Fruit fly (Drosophila melanogaster): ENCODE results near the gene chinmo.

chinmo gene

dm6 chr2L:1737057-1737581 lies 86.1 kb downstream of the chinmo start (continued):
- TF ChIP-seq Ets65A (GFP tag) (peak; percentile 99), gfzf (GFP tag; optimal IDR thresholded peaks at IDR 0.05) (no peak), Chrac-16 (GFP tag; optimal IDR thresholded peaks at IDR 0.05) (peak; percentile 89), luna (GFP tag; optimal IDR thresholded peaks at IDR 0.05) (peak; percentile 47), fd64A (GFP tag; optimal IDR thresholded peaks at IDR 0.05) (peak; percentile 28), Dref (GFP tag; IDR thresholded peaks at IDR 0.05) (no peak), CHES-1-like (GFP tag; optimal IDR thresholded peaks at IDR 0.05) (peak; percentile 87), oc (tag; optimal IDR thresholded peaks at IDR 0.05) (peak; percentile 90), CG7786 (GFP tag; optimal IDR thresholded peaks at IDR 0.05) (peak; percentile 93), Oli (tag; optimal IDR thresholded peaks at IDR 0.05) (peak; percentile 93), slou (GFP tag; optimal IDR thresholded peaks at IDR 0.05) (peak; percentile 74), Camta (GFP tag; optimal IDR thresholded peaks at IDR 0.05) (peak; percentile 93), Hey (tag; optimal IDR thresholded peaks at IDR 0.05) (no peak), CG13123 (GFP tag; optimal IDR thresholded peaks at IDR 0.05) (peak; percentile 71), CG7556 (GFP tag; optimal IDR thresholded peaks at IDR 0.05) (peak; percentile 89), CG12104 (GFP tag; optimal IDR thresholded peaks at IDR 0.05) (peak; percentile 61), CG32772 (GFP tag; IDR thresholded peaks at IDR 0.05) (peak; percentile 88), CG7963 (GFP tag; IDR thresholded peaks at IDR 0.05; ENCODE audit: partially characterized antibody) (peak; percentile 9; the same call in 1 of the 3 replicates), Myb (GFP tag; optimal IDR thresholded peaks at IDR 0.05) (peak; percentile 75), Sry-δ (GFP tag; optimal IDR thresholded peaks at IDR 0.05) (peak; percentile 44), insv (GFP tag; optimal IDR thresholded peaks at IDR 0.05) (no peak), HmgZ (tag; optimal IDR thresholded peaks at IDR 0.05) (peak; percentile 70), Fer1 (GFP tag; optimal IDR thresholded peaks at IDR 0.05) (peak; percentile 81), sug (tag; optimal IDR thresholded peaks at IDR 0.05) (no peak), BEAF-32 (GFP tag; optimal IDR thresholded peaks at IDR 0.05) (no peak), CG16813 (GFP tag; IDR thresholded peaks at IDR 0.05; ENCODE audit: partially characterized antibody) (no peak), crp (GFP tag; optimal IDR thresholded peaks at IDR 0.05) (peak in 1 of 2 experiments; percentile 53), zfh2 (GFP tag; optimal IDR thresholded peaks at IDR 0.05) (peak; percentile 88), grau (tag; optimal IDR thresholded peaks at IDR 0.05) (peak; percentile 81), fru (optimal IDR thresholded peaks at IDR 0.05) (no peak), bcd (GFP tag; optimal IDR thresholded peaks at IDR 0.05) (peak; percentile 87), dan (GFP tag; IDR thresholded peaks at IDR 0.05) (peak; percentile 78), CG6654 (GFP tag; optimal IDR thresholded peaks at IDR 0.05) (peak; percentile 58), Hr51 (GFP tag; optimal IDR thresholded peaks at IDR 0.05) (peak; percentile 85 to 92), Xbp1 (GFP tag; optimal IDR thresholded peaks at IDR 0.05) (peak; percentile 92), otp (GFP tag; IDR thresholded peaks at IDR 0.05) (peak; percentile 80), sqz (GFP tag; optimal IDR thresholded peaks at IDR 0.05) (no peak), CG10565 (GFP tag; optimal IDR thresholded peaks at IDR 0.05) (peak; percentile 35), ewg (GFP tag; optimal IDR thresholded peaks at IDR 0.05) (peak; percentile 89), prd (optimal IDR thresholded peaks at IDR 0.05) (no peak), prd (GFP tag; IDR thresholded peaks at IDR 0.05) (peak; percentile 94), toy (GFP tag; IDR thresholded peaks at IDR 0.05) (peak; percentile 54), gsb (GFP tag; IDR thresholded peaks at IDR 0.05) (no peak), ken (GFP tag; IDR thresholded peaks at IDR 0.05) (peak; percentile 82; the same call in 2 of the 3 replicates), lilli (GFP tag; optimal IDR thresholded peaks at IDR 0.05) (peak; percentile 92), CG34224 (GFP tag; IDR thresholded peaks at IDR 0.05; ENCODE audit: partially characterized antibody) (peak; percentile 14; the same call in 1 of the 3 replicates), Hr39 (optimal IDR thresholded peaks at IDR 0.05) (no peak), cad (GFP tag; optimal IDR thresholded peaks at IDR 0.05) (no peak), CG4424 (GFP tag; optimal IDR thresholded peaks at IDR 0.05) (peak; percentile 88), gt (GFP tag; IDR thresholded peaks at IDR 0.05) (peak; percentile 49; the same call in 1 of the 2 replicates), Gsc (GFP tag; IDR thresholded peaks at IDR 0.05) (peak; percentile 82)
